Worm (Caenorhabditis elegans) whole organism, young adult: ENCODE data around the gene C44B9.2.

ENCODE experiments used
- B0336.3 ChIP-seq: fragments of 200-800 bp; sonication (Bioruptor generic); IDR thresholded peaks from 2 replicates; pipeline ENCODE4 v1.3.6; 2022; ENCODE audit warnings: missing genetic modification characterization, missing compliant biosample characterization
- D2030.7 ChIP-seq: fragments of 200-800 bp; sonication (Bioruptor generic); IDR thresholded peaks from 2 replicates; pipeline ENCODE4 v1.3.6; 2022; ENCODE audit warnings: missing genetic modification reagents, missing genetic modification characterization, missing compliant biosample characterization
- F10E7.11 ChIP-seq: sonication (generic microtip); optimal IDR thresholded peaks from 2 replicates; lab custom pipeline; 2017; ENCODE audit warnings: mild to moderate bottlenecking, missing genetic modification characterization, moderate library complexity, missing compliant biosample characterization
- F22D6.2 ChIP-seq: sonication (generic microtip); optimal IDR thresholded peaks from 2 replicates; lab custom pipeline; 2016; ENCODE audit warnings: mild to moderate bottlenecking, missing genetic modification characterization, missing compliant biosample characterization
- F23B12.7 ChIP-seq: sonication (generic microtip); optimal IDR thresholded peaks from 2 replicates; lab custom pipeline; 2017; ENCODE audit warnings: missing genetic modification characterization, mild to moderate bottlenecking, missing compliant biosample characterization, antibody characterized with exemption, moderate library complexity; ENCODE audit not compliant: insufficient read depth
- F37B4.10 ChIP-seq: fragments of 200-800 bp; sonication (Bioruptor generic); IDR thresholded peaks from 2 replicates; pipeline ENCODE4 v1.3.6; 2022; ENCODE audit warnings: missing genetic modification characterization, missing compliant biosample characterization
- F52B5.7 ChIP-seq: sonication (generic microtip); optimal IDR thresholded peaks from 2 replicates; lab custom pipeline; 2016; ENCODE audit warnings: mild to moderate bottlenecking, missing genetic modification characterization, missing compliant biosample characterization
- F57C9.4 ChIP-seq: sonication (generic microtip); optimal IDR thresholded peaks from 2 replicates; lab custom pipeline; 2017; ENCODE audit warnings: mild to moderate bottlenecking, missing genetic modification characterization, missing compliant biosample characterization
- K11D2.4 ChIP-seq: fragments of 200-800 bp; sonication (Bioruptor generic); IDR thresholded peaks from 2 replicates; pipeline ENCODE4 v1.3.6; 2022; ENCODE audit warnings: missing genetic modification reagents, missing genetic modification characterization, missing compliant biosample characterization
- T07F8.4 ChIP-seq: sonication (generic microtip); optimal IDR thresholded peaks from 2 replicates; lab custom pipeline; 2016; ENCODE audit warnings: mild to moderate bottlenecking, missing genetic modification characterization, moderate library complexity, missing compliant biosample characterization
- attf-5 ChIP-seq: fragments of 200-800 bp; sonication (Bioruptor generic); optimal IDR thresholded peaks from 2 replicates; lab custom pipeline; 2018; ENCODE audit warnings: mild to moderate bottlenecking, missing genetic modification characterization, missing compliant biosample characterization
- ccch-3 ChIP-seq: fragments of 200-800 bp; sonication (Bioruptor generic); optimal IDR thresholded peaks from 2 replicates; lab custom pipeline; 2018; ENCODE audit warnings: mild to moderate bottlenecking, missing genetic modification characterization, missing compliant biosample characterization
- cebp-1 ChIP-seq, 2 experiments: fragments of 200-800 bp in 1 of 2; sonication (Bioruptor generic) in 1 of 2; sonication (generic microtip) in 1 of 2; IDR thresholded peaks in 1 of 2; optimal IDR thresholded peaks in 1 of 2; 2 replicates each; pipeline versions ENCODE4 v1.3.6 to Lab custom; 2017 to 2022; ENCODE audit warnings: missing compliant biosample characterization in 2 of 2, missing genetic modification characterization in 2 of 2, mild to moderate bottlenecking in 1 of 2, missing genetic modification reagents in 1 of 2, moderate library complexity in 1 of 2
- cebp-2 ChIP-seq: fragments of 200-800 bp; sonication (Bioruptor generic); IDR thresholded peaks from 2 replicates; pipeline ENCODE4 v1.3.6; 2022; ENCODE audit warnings: missing genetic modification characterization, missing compliant biosample characterization
- ceh-100 ChIP-seq: fragments of 200-800 bp; sonication (Bioruptor generic); IDR thresholded peaks from 2 replicates; pipeline ENCODE4 v1.3.6; 2022; ENCODE audit warnings: missing genetic modification reagents, missing genetic modification characterization, missing compliant biosample characterization
- dpl-1 ChIP-seq: fragments of 150-350 bp; optimal IDR thresholded peaks from 2 replicates; lab custom pipeline; 2014; ENCODE audit warnings: missing biosample characterization, missing genetic modification reagents, missing genetic modification characterization
- egrh-3 ChIP-seq: fragments of 200-800 bp; sonication (Bioruptor generic); IDR thresholded peaks from 2 replicates; pipeline ENCODE4 v1.3.6; 2022; ENCODE audit warnings: missing genetic modification reagents, missing genetic modification characterization, missing compliant biosample characterization
- ets-4 ChIP-seq: fragments of 200-800 bp; sonication (Bioruptor generic); optimal IDR thresholded peaks from 2 replicates; lab custom pipeline; 2018; ENCODE audit warnings: mild to moderate bottlenecking, missing genetic modification characterization, missing compliant biosample characterization
- fkh-3 ChIP-seq: sonication (generic microtip); optimal IDR thresholded peaks from 2 replicates; lab custom pipeline; 2016; ENCODE audit warnings: mild to moderate bottlenecking, missing genetic modification characterization, missing compliant biosample characterization
- gei-17 ChIP-seq: fragments of 200-800 bp; sonication (Bioruptor generic); optimal IDR thresholded peaks from 2 replicates; lab custom pipeline; 2018; ENCODE audit warnings: mild to moderate bottlenecking, missing genetic modification characterization, missing compliant biosample characterization
- hlh-12 ChIP-seq: sonication (generic microtip); optimal IDR thresholded peaks from 2 replicates; lab custom pipeline; 2016; ENCODE audit warnings: missing genetic modification characterization, missing compliant biosample characterization
- lag-1 ChIP-seq: fragments of 200-800 bp; sonication (Bioruptor generic); IDR thresholded peaks from 2 replicates; pipeline ENCODE4 v1.3.6; 2022; ENCODE audit warnings: missing genetic modification reagents, missing genetic modification characterization, missing compliant biosample characterization
- let-607 ChIP-seq, 2 experiments: fragments of 200-800 bp in 1 of 2; sonication (Bioruptor generic) in 1 of 2; sonication (generic microtip) in 1 of 2; optimal IDR thresholded peaks; 2 replicates each; lab custom pipeline; 2016 to 2018; ENCODE audit warnings: mild to moderate bottlenecking in 2 of 2, missing compliant biosample characterization in 2 of 2, missing genetic modification characterization in 2 of 2, moderate library complexity in 2 of 2, missing genotype in 1 of 2
- lin-40 ChIP-seq: sonication (generic microtip); optimal IDR thresholded peaks from 2 replicates; lab custom pipeline; 2016; ENCODE audit warnings: missing genetic modification characterization, mild to moderate bottlenecking, missing compliant biosample characterization, missing genotype, missing genetic modification reagents
- lin-54 ChIP-seq: fragments of 200-800 bp; sonication (Bioruptor generic); optimal IDR thresholded peaks from 2 replicates; lab custom pipeline; 2018; ENCODE audit warnings: mild to moderate bottlenecking, missing genetic modification characterization, missing compliant biosample characterization
- lsl-1 ChIP-seq: fragments of 200-800 bp; sonication (Bioruptor generic); optimal IDR thresholded peaks from 2 replicates; lab custom pipeline; 2018; ENCODE audit warnings: mild to moderate bottlenecking, missing genetic modification characterization, moderate library complexity, missing compliant biosample characterization
- lsy-27 ChIP-seq: sonication (generic microtip); optimal IDR thresholded peaks from 2 replicates; lab custom pipeline; 2017; ENCODE audit warnings: missing genetic modification characterization, mild to moderate bottlenecking, missing compliant biosample characterization, antibody characterized with exemption, missing genotype, borderline replicate concordance; ENCODE audit not compliant: insufficient read depth
- mel-28 ChIP-seq: sonication (generic microtip); optimal IDR thresholded peaks from 2 replicates; lab custom pipeline; 2016; ENCODE audit warnings: borderline replicate concordance, mild to moderate bottlenecking, missing genetic modification characterization, missing compliant biosample characterization
- nhr-27 ChIP-seq: fragments of 200-800 bp; sonication (Bioruptor generic); optimal IDR thresholded peaks from 2 replicates; lab custom pipeline; 2018; ENCODE audit warnings: mild to moderate bottlenecking, missing genetic modification characterization, moderate library complexity, missing compliant biosample characterization
- nhr-80 ChIP-seq: sonication (generic microtip); optimal IDR thresholded peaks from 2 replicates; lab custom pipeline; 2016; ENCODE audit warnings: missing genetic modification characterization, missing compliant biosample characterization
- pbrm-1 ChIP-seq: fragments of 200-800 bp; sonication (Bioruptor generic); IDR thresholded peaks from 2 replicates; pipeline ENCODE4 v1.3.6; 2022; ENCODE audit warnings: missing genetic modification reagents, missing genetic modification characterization, missing compliant biosample characterization
- repo-1 ChIP-seq: sonication (generic microtip); optimal IDR thresholded peaks from 2 replicates; lab custom pipeline; 2017; ENCODE audit warnings: mild to moderate bottlenecking, missing genetic modification characterization, missing compliant biosample characterization
- sea-2 ChIP-seq: fragments of 200-800 bp; sonication (Bioruptor generic); IDR thresholded peaks from 2 replicates; pipeline ENCODE4 v1.3.6; 2022; ENCODE audit warnings: missing genetic modification characterization, missing compliant biosample characterization
- snpc-1.1 ChIP-seq: sonication (generic microtip); optimal IDR thresholded peaks from 2 replicates; lab custom pipeline; 2017; ENCODE audit warnings: missing genetic modification characterization, mild to moderate bottlenecking, missing compliant biosample characterization, antibody characterized with exemption, moderate library complexity, missing genotype, missing genetic modification reagents; ENCODE audit not compliant: insufficient read depth
- sptf-2 ChIP-seq: fragments of 200-800 bp; sonication (Bioruptor generic); optimal IDR thresholded peaks from 2 replicates; lab custom pipeline; 2018; ENCODE audit warnings: mild to moderate bottlenecking, missing genetic modification characterization, missing compliant biosample characterization
- tbp1 ChIP-seq: fragments of 200-800 bp; sonication (Bioruptor generic); optimal IDR thresholded peaks from 2 replicates; lab custom pipeline; 2018; ENCODE audit warnings: mild to moderate bottlenecking, missing genetic modification characterization, missing compliant biosample characterization
- unc-130 ChIP-seq: sonication (generic microtip); optimal IDR thresholded peaks from 2 replicates; lab custom pipeline; 2016; ENCODE audit warnings: missing genetic modification reagents, missing genetic modification characterization, missing compliant biosample characterization
- unc-62 ChIP-seq: fragments of 150-350 bp; optimal IDR thresholded peaks from 2 replicates; lab custom pipeline; 2014; ENCODE audit warnings: missing biosample characterization, missing genetic modification reagents, missing genetic modification characterization
- zfh-2 ChIP-seq: fragments of 200-800 bp; sonication (Bioruptor generic); conservative IDR thresholded peaks from 2 replicates; pipeline ENCODE4 v1.3.6; 2022; ENCODE audit warnings: missing genetic modification reagents, missing genetic modification characterization, missing compliant biosample characterization
- zim-3 ChIP-seq: sonication (generic microtip); optimal IDR thresholded peaks from 2 replicates; lab custom pipeline; 2017; ENCODE audit warnings: mild to moderate bottlenecking, missing genetic modification characterization, moderate library complexity, missing compliant biosample characterization
- ztf-6 ChIP-seq: fragments of 200-800 bp; sonication (Bioruptor generic); IDR thresholded peaks from 2 replicates; pipeline ENCODE4 v1.3.6; 2022; ENCODE audit warnings: missing genetic modification reagents, missing genetic modification characterization, missing compliant biosample characterization

The C44B9.2 gene

DNA sequence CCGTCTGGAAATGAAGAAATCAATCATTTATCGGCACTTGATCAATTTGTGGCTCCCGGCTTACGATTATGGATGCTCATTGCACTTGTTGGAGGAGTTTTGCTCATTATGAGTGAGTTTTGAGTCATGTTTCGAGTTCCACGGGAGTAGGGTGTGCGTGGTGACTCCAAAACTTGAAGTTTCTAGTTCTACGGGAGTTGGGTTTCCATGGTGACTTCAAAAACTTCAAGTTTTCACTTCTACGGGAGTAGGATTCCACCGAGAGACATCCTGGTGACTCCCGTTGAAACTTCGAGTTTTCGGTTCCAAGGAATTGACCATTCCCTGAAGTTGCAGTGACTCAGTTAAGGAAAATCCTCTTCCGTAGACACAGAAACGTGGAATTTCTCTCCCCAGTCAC is 18.4 kb upstream of the C44B9.2 start (continued):
- TF ChIP-seq pbrm-1 (GFP tag; lab: Robert Waterston, UW): no peak
- peak; percentile 48 for TF ChIP-seq unc-130 (GFP tag; lab: Kevin White, UChicago)
- TF ChIP-seq ztf-6 (GFP tag; lab: Robert Waterston, UW): no peak
- TF ChIP-seq gei-17 (GFP tag; lab: Kevin White, UChicago): no peak
- no peak for TF ChIP-seq F57C9.4 (tag; lab: Kevin White, UChicago)
- no peak for TF ChIP-seq dpl-1

DNA sequence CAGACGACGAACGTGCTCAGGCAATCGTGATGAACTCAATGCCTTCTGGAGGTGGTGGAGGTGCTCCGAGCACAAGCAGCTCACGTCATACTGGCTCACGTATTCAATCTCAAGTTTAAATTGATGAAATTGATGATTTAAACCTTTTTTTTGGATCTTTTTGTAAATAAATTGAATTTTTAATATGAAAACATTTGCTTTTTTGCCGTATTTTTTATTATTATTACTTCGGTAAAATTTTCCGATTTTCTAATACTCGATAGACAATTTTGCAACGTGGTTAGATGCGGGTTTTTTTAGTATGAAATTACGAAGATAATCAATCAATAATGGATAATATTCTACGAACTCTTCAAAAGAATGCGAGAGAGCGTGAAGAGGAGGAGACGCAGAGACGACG is 17.2 kb upstream of the C44B9.2 start, which contains the start of gene oxi-1:
oxi-1 (plus strand) TSS at position 301 of the 400 bp plus-strand sequence.
- no peak for TF ChIP-seq snpc-1.1 (tag; lab: Kevin White, UChicago)
- TF ChIP-seq F10E7.11 (tag; lab: Kevin White, UChicago): no peak
- no peak for TF ChIP-seq lsl-1 (GFP tag; lab: Kevin White, UChicago)
- no peak for TF ChIP-seq repo-1
- TF ChIP-seq K11D2.4 (GFP tag; lab: Robert Waterston, UW): no peak
- TF ChIP-seq, all 124 proteins: peak for 0

DNA sequence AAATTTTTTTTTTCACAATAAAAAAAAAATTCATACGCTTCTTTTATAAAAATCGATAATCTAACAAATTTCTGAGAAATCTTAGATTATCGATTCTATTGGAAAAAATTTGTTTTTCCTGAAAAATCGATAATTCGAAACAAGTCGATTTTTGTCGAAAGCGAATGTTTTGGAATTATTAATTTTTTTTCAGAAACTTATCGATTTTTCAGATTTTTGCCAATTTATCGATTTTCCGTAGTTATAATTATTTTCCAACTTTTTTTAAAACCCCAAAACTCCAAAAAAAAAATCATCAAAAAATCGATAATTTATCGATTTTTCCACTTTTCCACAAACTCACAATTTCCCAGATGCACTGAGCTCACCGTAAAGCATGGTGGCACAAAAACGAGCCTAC is 13.9 kb upstream of the C44B9.2 start:
- TF ChIP-seq ccch-3 (GFP tag; lab: Kevin White, UChicago) (no peak), D2030.7 (GFP tag; lab: Robert Waterston, UW) (no peak), nhr-80 (tag; lab: Kevin White, UChicago) (no peak), F23B12.7 (tag; lab: Kevin White, UChicago) (no peak), tbp1 (GFP tag; lab: Kevin White, UChicago) (no peak)

DNA sequence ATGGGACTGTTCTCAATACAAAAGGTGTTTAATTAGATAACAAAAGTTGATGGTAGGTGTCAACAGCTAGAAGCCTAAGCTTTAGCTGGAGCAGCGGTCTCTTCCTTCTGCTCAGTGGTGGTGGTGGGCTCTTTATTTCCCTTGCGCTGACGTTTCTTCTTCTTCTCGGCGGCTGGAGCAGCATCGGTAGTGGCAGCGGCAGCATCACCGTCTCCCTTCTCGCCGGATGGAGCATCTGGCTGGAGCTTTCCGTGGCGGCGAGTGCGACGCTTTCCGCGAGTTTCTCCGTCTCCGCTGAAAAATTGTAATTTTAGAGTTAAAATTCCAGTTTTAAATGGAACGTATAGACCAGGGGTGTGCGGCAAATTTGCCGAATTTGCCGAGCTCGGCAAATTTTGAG is 8.1 kb upstream of the C44B9.2 start:
- TF ChIP-seq zfh-2 (GFP tag; lab: Robert Waterston, UW) (peak; percentile 70; the same call in 1 of the 2 replicates), fkh-3 (tag; lab: Kevin White, UChicago) (no peak), egrh-3 (peak; percentile 75), zim-3 (tag; lab: Kevin White, UChicago) (no peak), lag-1 (GFP tag; lab: Robert Waterston, UW) (no peak)

DNA sequence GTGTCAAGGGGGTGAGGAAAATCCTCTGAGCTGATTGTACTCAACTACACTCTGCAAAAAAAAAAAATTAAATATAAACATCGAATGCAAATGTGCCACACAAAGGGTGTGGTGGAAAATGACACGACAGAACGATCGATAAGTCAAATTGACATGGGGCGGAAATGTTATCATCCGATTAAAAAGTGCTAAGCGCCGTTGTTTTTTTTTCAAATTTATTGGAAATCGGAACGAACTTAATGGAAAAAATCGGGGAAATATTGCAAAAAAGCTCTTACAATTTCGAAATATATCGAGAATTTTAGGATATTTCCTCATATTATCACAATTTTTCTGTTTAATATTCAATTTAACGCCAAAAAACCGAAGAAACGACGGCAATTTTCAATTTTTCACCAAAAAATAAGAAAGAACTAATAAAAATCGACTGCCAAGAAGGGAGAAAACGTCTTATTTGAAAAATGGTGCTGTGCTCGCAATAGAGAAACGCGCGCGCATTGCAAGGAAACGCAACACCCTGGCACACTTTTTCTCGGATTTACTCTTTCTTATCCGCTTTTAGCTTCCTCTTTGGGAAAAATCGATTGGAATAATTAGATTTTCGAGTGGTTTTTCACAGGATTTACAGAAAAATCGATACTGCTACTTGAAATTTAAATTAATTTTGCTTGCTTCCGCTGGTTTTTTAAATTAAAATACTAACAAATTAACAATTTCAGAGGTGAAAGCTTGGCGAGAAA is 6.4 kb upstream of the C44B9.2 start, which contains the start of the genes cey-4 and vps-50:
cey-4 (minus strand) TSS at position 51 of the 740 bp plus-strand sequence.
vps-50 (plus strand) TSS at position 541 of the 740 bp plus-strand sequence.
- no peak for TF ChIP-seq mel-28 (tag; lab: Kevin White, UChicago)
- no peak for TF ChIP-seq sea-2 (GFP tag; lab: Robert Waterston, UW)
- TF ChIP-seq F37B4.10 (GFP tag; lab: Robert Waterston, UW): no peak
- TF ChIP-seq lin-54 (GFP tag; lab: Kevin White, UChicago): no peak
- no peak for TF ChIP-seq cebp-2 (GFP tag; lab: Robert Waterston, UW)
- no peak for TF ChIP-seq F22D6.2
- TF ChIP-seq F52B5.7 (tag; lab: Kevin White, UChicago): no peak
- no peak for TF ChIP-seq ceh-100 (GFP tag; lab: Robert Waterston, UW)
- no peak for TF ChIP-seq T07F8.4 (tag; lab: Kevin White, UChicago)
- TF ChIP-seq attf-5 (GFP tag; lab: Kevin White, UChicago): peak; percentile 19
- TF ChIP-seq let-607 (tag; optimal IDR thresholded peaks at IDR 0.05; lab: Kevin White, UChicago): peak; percentile 44 to 71
- no peak for TF ChIP-seq unc-62 (GFP tag; lab: Kevin White, UChicago)
- no peak for TF ChIP-seq nhr-27 (tag; lab: Kevin White, UChicago)
- TF ChIP-seq B0336.3 (GFP tag; lab: Robert Waterston, UW): no peak
- no peak for TF ChIP-seq lsy-27 (tag; lab: Kevin White, UChicago)
- no peak for TF ChIP-seq ets-4
- no peak for TF ChIP-seq hlh-12
- TF ChIP-seq nhr-80 (tag; lab: Kevin White, UChicago): peak; percentile 8
- no peak for TF ChIP-seq cebp-1 (GFP tag; IDR thresholded peaks at IDR 0.05; lab: Robert Waterston, UW)
- peak; percentile 3 for TF ChIP-seq cebp-1 (tag; optimal IDR thresholded peaks at IDR 0.05; lab: Kevin White, UChicago)
- TF ChIP-seq lin-40 (tag; lab: Kevin White, UChicago): no peak
- no peak for TF ChIP-seq sptf-2 (GFP tag; lab: Kevin White, UChicago)
